Fruit fly (Drosophila melanogaster) whole organism, prepupa: ENCODE results near the gene CG10973.

ENCODE experiments used
- CG10631 ChIP-seq: fragments of 200-800 bp; sonication (Bioruptor generic); optimal IDR thresholded peaks from 2 replicates; lab custom pipeline; 2016; ENCODE audit warnings: missing biosample characterization, missing genetic modification characterization
- CG11294 ChIP-seq: fragments of 200-800 bp; sonication (Bioruptor generic); IDR thresholded peaks from 2 replicates; pipeline ENCODE4 v1.3.6; 2022; ENCODE audit warnings: missing biosample characterization, missing genetic modification characterization
- CG11762 ChIP-seq: fragments of 200-800 bp; sonication (Bioruptor generic); optimal IDR thresholded peaks from 3 replicates; lab custom pipeline; 2016; ENCODE audit warnings: missing biosample characterization, missing genetic modification characterization; ENCODE audit not compliant: insufficient read depth
- CG11902 ChIP-seq: fragments of 200-800 bp; sonication (Bioruptor generic); optimal IDR thresholded peaks from 3 replicates; lab custom pipeline; 2016; ENCODE audit warnings: missing biosample characterization, missing genetic modification characterization
- CG15336 ChIP-seq: fragments of 200-800 bp; sonication (Bioruptor generic); IDR thresholded peaks from 2 replicates; pipeline ENCODE4 v1.3.6; 2022; ENCODE audit warnings: missing biosample characterization, missing genetic modification characterization
- CG1621 ChIP-seq: fragments of 200-800 bp; sonication (Bioruptor generic); optimal IDR thresholded peaks from 3 replicates; lab custom pipeline; 2018; ENCODE audit warnings: missing biosample characterization, mild to moderate bottlenecking, missing genetic modification characterization
- CG31627 ChIP-seq: fragments of 200-800 bp; sonication (Bioruptor generic); optimal IDR thresholded peaks from 3 replicates; lab custom pipeline; 2016; ENCODE audit warnings: missing biosample characterization, missing genetic modification characterization
- CG32006 ChIP-seq: fragments of 200-800 bp; sonication (Bioruptor generic); optimal IDR thresholded peaks from 3 replicates; lab custom pipeline; 2017; ENCODE audit warnings: missing biosample characterization, mild to moderate bottlenecking, missing genetic modification characterization
- CG34406 ChIP-seq: fragments of 200-800 bp; sonication (Bioruptor generic); optimal IDR thresholded peaks from 3 replicates; lab custom pipeline; 2016; ENCODE audit warnings: missing biosample characterization, missing genetic modification characterization
- CG6163 ChIP-seq: fragments of 200-800 bp; sonication (Bioruptor generic); IDR thresholded peaks from 3 replicates; pipeline ENCODE4 v1.3.6; 2022; ENCODE audit warnings: missing biosample characterization, missing genetic modification characterization
- CG6792 ChIP-seq: fragments of 200-800 bp; sonication (Bioruptor generic); optimal IDR thresholded peaks from 3 replicates; lab custom pipeline; 2016; ENCODE audit warnings: missing biosample characterization, missing genetic modification characterization
- CG6808 ChIP-seq: fragments of 200-800 bp; sonication (Bioruptor generic); optimal IDR thresholded peaks from 3 replicates; lab custom pipeline; 2017; ENCODE audit warnings: missing biosample characterization, missing genetic modification characterization, mild to moderate bottlenecking, moderate library complexity, missing genetic modification reagents
- CG6854 ChIP-seq: fragments of 200-800 bp; sonication (Bioruptor generic); optimal IDR thresholded peaks from 2 replicates; lab custom pipeline; 2017; ENCODE audit warnings: missing biosample characterization, mild to moderate bottlenecking, missing genetic modification characterization
- CG7368 ChIP-seq: fragments of 200-800 bp; sonication (Bioruptor generic); optimal IDR thresholded peaks from 3 replicates; lab custom pipeline; 2016; ENCODE audit warnings: missing biosample characterization, missing genetic modification characterization
- CG8632 ChIP-seq: fragments of 200-800 bp; sonication (Bioruptor generic); optimal IDR thresholded peaks from 3 replicates; lab custom pipeline; 2016; ENCODE audit warnings: missing biosample characterization, missing genetic modification characterization
- Eip75B ChIP-seq: fragments of 200-800 bp; sonication (Bioruptor generic); optimal IDR thresholded peaks from 3 replicates; lab custom pipeline; 2016; ENCODE audit warnings: missing biosample characterization, missing genetic modification characterization
- Eip78C ChIP-seq: fragments of 200-800 bp; sonication (Bioruptor generic); peaks from one replicate; lab custom pipeline; 2016; ENCODE audit warnings: missing biosample characterization, missing genetic modification characterization
- Ets21C ChIP-seq: fragments of 200-800 bp; sonication (Bioruptor generic); optimal IDR thresholded peaks from 3 replicates; lab custom pipeline; 2016; ENCODE audit warnings: missing biosample characterization, missing genetic modification characterization
- Ets96B ChIP-seq: fragments of 200-800 bp; optimal IDR thresholded peaks from 2 replicates; lab custom pipeline; 2019; ENCODE audit warnings: missing biosample characterization, mild to moderate bottlenecking, missing genetic modification characterization, moderate library complexity
- Gug ChIP-seq: fragments of 200-800 bp; sonication (Bioruptor generic); IDR thresholded peaks from 2 replicates; pipeline ENCODE4 v1.3.6; 2022; ENCODE audit warnings: missing biosample characterization, missing genetic modification characterization
- Hr39 ChIP-seq: fragments of 200-800 bp; sonication (Bioruptor generic); optimal IDR thresholded peaks from 2 replicates; lab custom pipeline; 2016; ENCODE audit warnings: missing biosample characterization, missing genetic modification characterization
- Hr4 ChIP-seq: fragments of 200-800 bp; sonication (Bioruptor generic); optimal IDR thresholded peaks from 3 replicates; lab custom pipeline; 2016; ENCODE audit warnings: missing biosample characterization, missing genetic modification characterization
- OdsH ChIP-seq: fragments of 200-800 bp; sonication (Bioruptor generic); optimal IDR thresholded peaks from 3 replicates; lab custom pipeline; 2016; ENCODE audit warnings: missing biosample characterization, missing genetic modification characterization
- Smox ChIP-seq: fragments of 200-800 bp; sonication (Bioruptor generic); optimal IDR thresholded peaks from 3 replicates; lab custom pipeline; 2016; ENCODE audit warnings: missing biosample characterization, missing genetic modification characterization
- Sox102F ChIP-seq: fragments of 200-800 bp; sonication (Bioruptor generic); optimal IDR thresholded peaks from 2 replicates; lab custom pipeline; 2016; ENCODE audit warnings: missing biosample characterization, mild to moderate bottlenecking, missing genetic modification characterization
- Sox15 ChIP-seq: fragments of 200-800 bp; sonication (Bioruptor generic); optimal IDR thresholded peaks from 3 replicates; lab custom pipeline; 2016; ENCODE audit warnings: missing biosample characterization, missing genetic modification characterization
- achi ChIP-seq: fragments of 200-800 bp; sonication (Bioruptor generic); optimal IDR thresholded peaks from 3 replicates; lab custom pipeline; 2016; ENCODE audit warnings: missing biosample characterization, missing genetic modification characterization
- dac ChIP-seq: fragments of 200-800 bp; sonication (Bioruptor generic); optimal IDR thresholded peaks from 2 replicates; lab custom pipeline; 2017; ENCODE audit warnings: missing biosample characterization, mild to moderate bottlenecking, missing genetic modification characterization
- dsx ChIP-seq: fragments of 200-800 bp; optimal IDR thresholded peaks from 3 replicates; lab custom pipeline; 2019; ENCODE audit warnings: missing biosample characterization, mild to moderate bottlenecking, missing genetic modification characterization, moderate library complexity; ENCODE audit not compliant: poor library complexity, severe bottlenecking
- eg ChIP-seq: fragments of 200-800 bp; sonication (Bioruptor generic); IDR thresholded peaks from 3 replicates; pipeline ENCODE4 v1.3.6; 2022; ENCODE audit warnings: missing biosample characterization, missing genetic modification characterization
- esn ChIP-seq: fragments of 200-800 bp; sonication (Bioruptor generic); optimal IDR thresholded peaks from 2 replicates; lab custom pipeline; 2016; ENCODE audit warnings: missing biosample characterization, mild to moderate bottlenecking, missing genetic modification characterization, moderate library complexity
- fd85E ChIP-seq: fragments of 200-800 bp; sonication (Bioruptor generic); optimal IDR thresholded peaks from 3 replicates; lab custom pipeline; 2016; ENCODE audit warnings: missing biosample characterization, missing genetic modification characterization
- fkh ChIP-seq: fragments of 200-800 bp; sonication (Bioruptor generic); optimal IDR thresholded peaks from 3 replicates; lab custom pipeline; 2017; ENCODE audit warnings: missing biosample characterization, mild to moderate bottlenecking, missing genetic modification characterization, moderate library complexity
- lz ChIP-seq: fragments of 200-800 bp; sonication (Bioruptor generic); optimal IDR thresholded peaks from 3 replicates; lab custom pipeline; 2016; ENCODE audit warnings: missing biosample characterization, missing genetic modification characterization
- net ChIP-seq: fragments of 200-800 bp; sonication (Bioruptor generic); optimal IDR thresholded peaks from 3 replicates; lab custom pipeline; 2016; ENCODE audit warnings: missing biosample characterization, missing genetic modification characterization
- ss ChIP-seq, 2 experiments: fragments of 200-800 bp; sonication (Bioruptor generic); optimal IDR thresholded peaks; 2 replicates in 1 of 2; 3 replicates in 1 of 2; lab custom pipeline; 2017 to 2018; ENCODE audit warnings: mild to moderate bottlenecking in 2 of 2, missing biosample characterization in 2 of 2, missing genetic modification characterization in 2 of 2, moderate library complexity in 1 of 2
- svp ChIP-seq: fragments of 200-800 bp; sonication (Bioruptor generic); peaks from one replicate; lab custom pipeline; 2016; ENCODE audit warnings: missing biosample characterization, missing genetic modification characterization
- vri ChIP-seq: fragments of 200-800 bp; sonication (Bioruptor generic); optimal IDR thresholded peaks from 3 replicates; lab custom pipeline; 2016; ENCODE audit warnings: missing biosample characterization, mild to moderate bottlenecking, missing genetic modification characterization

Gene CG10973

DNA sequence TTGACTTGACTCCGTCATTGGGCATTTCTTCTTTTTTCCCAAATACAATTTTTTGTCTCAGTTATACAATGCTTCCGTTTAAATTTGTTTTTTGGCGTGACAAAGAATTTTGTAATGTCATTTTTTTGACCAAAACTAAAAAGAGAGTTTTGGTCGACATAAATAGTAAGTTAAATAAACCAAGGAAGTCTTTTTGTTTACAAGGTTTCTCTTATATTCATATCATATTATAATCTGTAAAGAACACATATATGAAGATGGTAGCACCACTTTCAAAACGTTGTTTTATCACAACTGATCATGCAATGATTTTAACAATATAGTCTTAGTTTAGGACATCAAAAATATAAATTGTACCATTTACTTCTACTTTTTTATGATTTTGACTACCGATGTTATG lies 26.4 kb upstream of the CG10973 start, which contains the start of the genes CG10969 and CG17666:
Gene CG10969, minus strand, starts transcription at position 101 of the 400 bp plus-strand sequence.
Gene CG17666, plus strand, starts transcription at position 329 of the 400 bp plus-strand sequence.
- no peak for TF ChIP-seq fkh (GFP tag; lab: Kevin White, UChicago)
- no peak for TF ChIP-seq dac (GFP tag; lab: Kevin White, UChicago)

DNA sequence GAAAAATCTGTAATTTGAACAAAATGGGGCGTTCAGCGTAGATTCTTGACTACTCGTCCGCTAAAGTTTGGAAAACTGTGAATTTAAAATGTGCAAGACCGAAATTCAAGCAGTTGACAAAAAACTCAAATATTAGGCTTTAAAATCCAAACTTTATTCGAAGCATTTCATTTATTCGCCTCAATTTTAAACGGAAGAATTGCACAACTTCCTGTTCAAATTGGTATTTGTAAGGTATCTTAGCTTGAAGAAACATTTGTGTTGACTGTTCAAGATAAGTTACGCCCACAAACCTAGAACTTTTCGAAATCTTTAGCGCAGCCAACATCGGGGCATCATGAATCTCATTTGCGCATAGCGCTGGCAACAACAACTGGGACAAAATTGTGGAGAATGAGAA lies 24.0 kb upstream of the CG10973 start, which contains the start of gene CG32106:
Gene CG32106, minus strand, starts transcription at position 101 of the 400 bp plus-strand sequence.
- TF ChIP-seq CG34406 (GFP tag; lab: Kevin White, UChicago) (no peak), CG8632 (GFP tag; lab: Kevin White, UChicago) (no peak), Sox15 (GFP tag; lab: Kevin White, UChicago) (no peak), Eip78C (GFP tag; lab: Kevin White, UChicago) (no peak), CG1621 (no peak), eg (no peak), Hr4 (GFP tag; lab: Kevin White, UChicago) (no peak), CG11902 (no peak), Smox (GFP tag; lab: Kevin White, UChicago) (no peak), svp (no peak), CG6792 (GFP tag; lab: Kevin White, UChicago) (no peak), dsx (GFP tag; lab: Kevin White, UChicago) (no peak), net (GFP tag; lab: Kevin White, UChicago) (no peak)

DNA sequence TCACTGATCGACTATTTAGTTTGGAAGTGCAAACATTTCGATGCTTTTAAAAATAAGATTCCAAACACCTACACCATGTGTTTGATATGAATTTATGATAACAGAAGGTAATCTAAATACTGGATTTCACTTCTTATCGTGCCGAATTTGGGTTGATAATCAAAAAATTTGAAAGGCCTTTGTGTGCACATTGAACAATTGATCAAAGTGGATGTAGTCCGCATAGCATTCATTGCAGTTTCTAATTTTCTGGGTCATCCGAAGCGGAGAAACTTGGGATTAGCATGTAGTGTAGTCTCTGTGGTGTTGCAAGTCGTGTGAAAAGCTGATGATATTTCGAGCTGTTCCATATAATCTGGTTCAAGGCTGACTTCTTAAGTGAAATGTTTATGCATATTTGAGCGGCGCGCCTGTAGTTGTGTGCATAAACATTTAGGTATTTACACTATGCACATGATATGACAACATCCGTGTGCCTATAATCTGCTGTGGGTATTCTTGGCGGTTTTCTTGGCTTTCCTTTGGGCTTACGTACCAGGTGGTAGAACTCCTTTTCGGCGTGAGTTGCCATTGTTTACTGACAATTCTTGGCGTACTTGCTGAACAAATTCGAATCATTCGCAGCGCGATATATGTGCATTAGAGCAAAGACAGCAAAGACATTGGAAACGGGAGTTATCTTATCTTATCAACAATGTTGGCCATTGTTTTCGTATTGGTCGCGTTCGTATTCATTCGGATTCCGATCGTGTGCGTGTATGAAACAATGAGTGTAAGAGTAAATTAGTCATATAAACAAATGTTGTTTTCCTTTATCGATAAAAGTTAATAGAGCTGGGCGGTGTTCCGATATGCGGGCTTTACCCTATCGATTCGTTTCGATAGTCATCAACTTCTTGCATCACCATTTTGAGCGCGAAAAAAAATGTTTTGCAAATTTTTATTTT lies 18.4 kb upstream of the CG10973 start, which contains the start of gene Hip1:
Gene Hip1, minus strand, starts transcription at position 834 of the 947 bp plus-strand sequence.
- no peak for TF ChIP-seq CG15336 (GFP tag; lab: Robert Waterston, UW)
- no peak for TF ChIP-seq CG1621

DNA sequence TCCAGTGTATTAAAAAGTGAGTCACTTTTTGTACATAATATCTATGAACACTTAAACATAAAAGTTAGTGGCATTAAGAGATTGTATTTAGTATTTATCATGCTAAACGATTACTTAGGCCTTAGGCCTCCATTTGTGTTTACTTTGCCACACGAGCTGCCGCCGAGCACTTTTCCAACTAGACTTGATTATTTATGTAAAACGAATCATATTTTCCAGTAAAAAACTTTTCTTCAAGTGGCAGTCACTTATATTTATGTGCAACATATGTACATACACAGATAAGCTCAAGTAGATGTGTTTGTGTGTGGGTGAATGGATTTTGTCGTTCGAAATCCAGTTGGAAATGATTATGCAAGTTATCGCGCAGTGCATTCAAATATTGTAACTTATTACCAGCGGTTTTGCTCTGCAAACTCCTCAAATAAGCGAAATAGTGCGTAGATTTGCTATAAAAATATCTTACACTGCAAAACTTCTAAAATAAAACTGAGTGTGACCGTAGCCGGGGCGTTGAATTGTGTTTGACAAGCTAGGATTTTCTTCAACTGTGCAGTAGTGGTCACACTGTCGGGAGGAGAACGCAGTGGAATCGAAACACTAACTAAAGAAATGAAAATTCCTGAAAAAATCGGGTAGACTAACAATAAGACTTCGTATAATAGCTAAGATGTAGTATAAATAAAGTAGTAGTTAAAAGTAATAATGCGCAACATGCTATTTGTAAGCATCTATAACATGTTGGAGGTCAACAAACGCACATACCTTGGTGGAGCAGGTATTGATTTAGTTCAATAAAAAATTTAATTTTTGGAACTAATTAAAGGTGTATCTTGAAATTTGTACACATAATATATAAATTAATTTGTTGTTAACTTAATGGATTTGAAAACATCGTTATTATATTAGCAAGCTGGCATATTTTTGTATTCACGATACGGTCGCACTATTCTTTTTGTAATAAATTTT lies 4.7 kb downstream of the CG10973 start, which contains the start of the genes Klc and CG10984:
Gene Klc, minus strand, starts transcription at position 490 of the 969 bp plus-strand sequence.
Gene CG10984, plus strand, starts transcription at position 553 of the 969 bp plus-strand sequence.
- TF ChIP-seq achi (GFP tag; lab: Kevin White, UChicago) (peak; percentile 84), vri (GFP tag; lab: Kevin White, UChicago) (peak; percentile 78), CG6808 (GFP tag; lab: Kevin White, UChicago) (no peak), Gug (GFP tag; lab: Robert Waterston, UW) (peak; percentile 83; the same call in 1 of the 2 replicates), Ets21C (GFP tag; lab: Kevin White, UChicago) (peak; percentile 66), fkh (GFP tag; lab: Kevin White, UChicago) (peak; percentile 37), svp (no peak), Sox102F (GFP tag; lab: Kevin White, UChicago) (no peak), Hr39 (GFP tag; lab: Kevin White, UChicago) (peak; percentile 80), CG32006 (GFP tag; lab: Kevin White, UChicago) (peak; percentile 95), CG15336 (GFP tag; lab: Robert Waterston, UW) (peak; percentile 95), esn (GFP tag; lab: Kevin White, UChicago) (peak; percentile 86), ss (GFP tag; optimal IDR thresholded peaks at IDR 0.05; lab: Kevin White, UChicago) (no peak), CG11902 (peak; percentile 71), CG6854 (GFP tag; lab: Kevin White, UChicago) (peak; percentile 8), Sox15 (GFP tag; lab: Kevin White, UChicago) (peak; percentile 68), eg (no peak), Hr4 (GFP tag; lab: Kevin White, UChicago) (peak; percentile 96), fd85E (GFP tag; lab: Kevin White, UChicago) (peak; percentile 82), CG31627 (GFP tag; lab: Kevin White, UChicago) (peak; percentile 79), CG7368 (GFP tag; lab: Kevin White, UChicago) (peak; percentile 87), CG11294 (GFP tag; lab: Robert Waterston, UW) (no peak), CG11762 (GFP tag; lab: Kevin White, UChicago) (peak; percentile 80), dac (GFP tag; lab: Kevin White, UChicago) (peak; percentile 89), dsx (GFP tag; lab: Kevin White, UChicago) (peak; percentile 76), Ets96B (tag; lab: Kevin White, UChicago) (peak; percentile 85), CG10631 (GFP tag; lab: Kevin White, UChicago) (peak; percentile 85), CG6163 (GFP tag; lab: Robert Waterston, UW) (no peak), CG8632 (GFP tag; lab: Kevin White, UChicago) (peak; percentile 68), lz (GFP tag; lab: Kevin White, UChicago) (peak; percentile 82), OdsH (GFP tag; lab: Kevin White, UChicago) (peak; percentile 90), CG6792 (GFP tag; lab: Kevin White, UChicago) (peak; percentile 81), Eip75B (GFP tag; lab: Kevin White, UChicago) (peak; percentile 88)
